Worm (Caenorhabditis elegans): ENCODE measurements around the gene Y69H2.9.
"Not testable (repeated sequence)": the region's sequence is repeated elsewhere in the genome, so short reads cannot be mapped to it uniquely, and the experiment has no call there.

DNA sequence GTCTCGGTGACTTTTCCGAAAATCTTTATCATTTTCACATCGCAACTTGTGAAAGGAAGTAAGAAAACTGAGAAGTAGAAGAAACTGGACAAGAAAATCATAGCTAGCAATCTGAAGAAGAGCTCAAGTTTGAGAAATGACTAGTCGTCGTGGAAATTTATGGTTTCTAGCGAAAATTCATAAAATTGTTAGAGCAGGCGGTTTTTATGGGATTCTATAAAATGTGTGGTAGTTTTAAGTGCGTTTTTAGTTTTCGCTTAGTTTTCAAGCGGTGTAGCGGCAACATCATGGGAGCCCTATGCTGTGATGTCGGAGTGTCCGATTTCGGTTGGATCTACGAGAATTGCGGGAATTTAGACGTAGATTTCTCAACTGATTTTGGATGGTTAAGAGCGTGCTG, 53.0 kb downstream of the Y69H2.9 start, which contains the start of gene clec-254:
- not testable (repeated sequence) for TF ChIP-seq hmg-4 (GFP tag; optimal IDR thresholded peaks at IDR 0.05); tbx-37 (GFP tag; conservative IDR thresholded peaks at IDR 0.05); ets-7 (tag; optimal IDR thresholded peaks at IDR 0.05); B0310.2 (tag; optimal IDR thresholded peaks at IDR 0.05); hmbx-1 (tag; optimal IDR thresholded peaks at IDR 0.05); ceh-36 (tag; optimal IDR thresholded peaks at IDR 0.05); sea-1 (GFP tag; conservative IDR thresholded peaks at IDR 0.05); ama-1 (optimal IDR thresholded peaks at IDR 0.05); tbx-11 (GFP tag; IDR thresholded peaks at IDR 0.05); tra-4 (tag; optimal IDR thresholded peaks at IDR 0.05); aly-1 (tag; optimal IDR thresholded peaks at IDR 0.05)
